Fruit fly (Drosophila melanogaster): ENCODE data around the gene CG9521.

dm6 chrX:14850069-14850468 is 3.0 kb downstream of the CG9521 start:
- TF ChIP-seq Mio (GFP tag; optimal IDR thresholded peaks at IDR 0.05) (no peak), Abd-B (GFP tag; optimal IDR thresholded peaks at IDR 0.05) (no peak), Myc (optimal IDR thresholded peaks at IDR 0.05) (no peak), psq (GFP tag; optimal IDR thresholded peaks at IDR 0.05) (no peak), woc (GFP tag; optimal IDR thresholded peaks at IDR 0.05) (no peak), sage (GFP tag; optimal IDR thresholded peaks at IDR 0.05) (no peak), dl (GFP tag; optimal IDR thresholded peaks at IDR 0.05; ENCODE audit: insufficient read depth in 1 of 2, partially characterized antibody in 2 of 2) (no peak), brk (GFP tag; optimal IDR thresholded peaks at IDR 0.05) (no peak), h (GFP tag; optimal IDR thresholded peaks at IDR 0.05) (no peak), tai (GFP tag; optimal IDR thresholded peaks at IDR 0.05) (no peak), Jra (GFP tag; optimal IDR thresholded peaks at IDR 0.05) (no peak), sv (GFP tag; optimal IDR thresholded peaks at IDR 0.05) (no peak), HLH106 (tag; optimal IDR thresholded peaks at IDR 0.05) (no peak), jim (GFP tag; optimal IDR thresholded peaks at IDR 0.05) (no peak)

All from whole organism, wandering third instar larva.